Fruit fly (Drosophila melanogaster) whole organism, prepupa: ENCODE measurements around the gene CG43658.

Experiments
- CG3032 ChIP-seq: fragments of 200-800 bp; optimal IDR thresholded peaks from 2 replicates; lab custom pipeline; 2019; ENCODE audit warnings: missing biosample characterization, mild to moderate bottlenecking, missing genetic modification characterization, moderate library complexity
- CG3919 ChIP-seq: fragments of 200-800 bp; sonication (Bioruptor generic); optimal IDR thresholded peaks from 3 replicates; lab custom pipeline; 2016; ENCODE audit warnings: missing biosample characterization, missing genetic modification characterization
- CG6854 ChIP-seq: fragments of 200-800 bp; sonication (Bioruptor generic); optimal IDR thresholded peaks from 2 replicates; lab custom pipeline; 2017; ENCODE audit warnings: missing biosample characterization, mild to moderate bottlenecking, missing genetic modification characterization
- Eip93F ChIP-seq: fragments of 200-800 bp; sonication (Bioruptor generic); optimal IDR thresholded peaks from 2 replicates; lab custom pipeline; 2016; ENCODE audit warnings: missing biosample characterization, mild to moderate bottlenecking, missing genetic modification characterization
- Gug ChIP-seq: fragments of 200-800 bp; sonication (Bioruptor generic); IDR thresholded peaks from 2 replicates; pipeline ENCODE4 v1.3.6; 2022; ENCODE audit warnings: missing biosample characterization, missing genetic modification characterization
- spab ChIP-seq: fragments of 200-800 bp; sonication (Bioruptor generic); optimal IDR thresholded peaks from 2 replicates; lab custom pipeline; 2017; ENCODE audit warnings: missing biosample characterization, mild to moderate bottlenecking, missing genetic modification characterization, missing genetic modification reagents

DNA sequence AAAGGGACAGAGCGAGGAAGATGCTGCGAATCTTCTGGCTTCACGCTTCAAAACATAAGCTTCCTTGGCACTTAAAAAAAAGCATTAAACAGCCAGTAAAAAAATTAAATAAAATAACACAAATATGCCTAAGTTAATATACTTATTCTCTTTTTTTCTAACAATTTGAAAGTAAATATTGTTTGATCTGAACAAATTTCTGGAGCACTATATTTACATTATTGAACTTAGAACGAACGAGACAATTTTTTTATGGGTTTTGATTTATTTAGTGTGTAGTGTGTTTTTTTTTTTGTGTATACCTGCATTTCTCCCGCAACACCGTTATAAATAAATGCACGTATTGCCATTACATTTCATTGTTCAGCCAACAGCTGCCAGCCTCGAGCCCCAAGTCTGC is 15.4 kb downstream of the CG43658 start:
- TF ChIP-seq CG6854: no peak
- TF ChIP-seq CG3032 (tag; lab: Kevin White, UChicago): no peak
- no peak for TF ChIP-seq CG3919 (GFP tag; lab: Kevin White, UChicago)
- no peak for TF ChIP-seq spab
- no peak for TF ChIP-seq Eip93F (GFP tag; lab: Kevin White, UChicago)
- TF ChIP-seq Gug (GFP tag; lab: Robert Waterston, UW): no peak
